Fruit fly (Drosophila melanogaster): ENCODE measurements around the gene CG31251.

CG31251 gene

DNA sequence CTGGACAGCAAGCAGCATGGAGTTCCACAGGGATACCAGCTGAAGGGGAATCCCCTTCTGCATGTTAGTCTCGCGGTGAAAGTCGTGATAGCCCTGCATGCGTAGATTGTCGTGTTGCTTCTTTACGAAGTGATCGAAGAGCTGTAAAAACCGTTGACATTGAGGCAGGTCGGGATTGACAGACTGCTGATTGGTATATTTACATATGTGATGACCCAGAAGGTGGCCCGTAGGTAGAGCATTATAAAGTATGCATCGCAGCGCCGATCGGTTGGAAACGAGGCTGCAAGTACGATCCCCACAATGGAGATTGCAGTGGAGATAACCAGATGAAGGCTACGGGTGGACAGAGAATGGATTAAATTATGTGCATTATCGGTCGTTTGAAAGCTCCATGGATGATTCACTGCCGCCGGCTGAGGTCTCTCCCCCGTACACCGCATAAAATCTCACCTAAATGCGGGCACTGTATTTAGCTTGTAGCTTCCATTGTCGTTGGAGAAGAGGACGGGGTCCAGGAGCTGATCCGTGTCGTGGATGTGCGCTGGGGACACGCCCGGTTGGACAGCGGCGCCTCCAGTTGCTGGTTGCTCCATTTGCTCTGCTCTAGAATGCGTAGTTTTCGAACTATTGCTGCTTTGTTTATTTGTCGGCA lies 14.4 kb downstream of the CG31251 start (continued):
- 0 out of 2 replicates have a peak, but pooled peaks have one; percentile 17 for TF ChIP-seq chm (GFP tag; IDR thresholded peaks at IDR 0.05)
- TF ChIP-seq Chrac-16 (GFP tag; optimal IDR thresholded peaks at IDR 0.05) = no peak
- TF ChIP-seq Side (GFP tag; optimal IDR thresholded peaks at IDR 0.05) = no peak
- TF ChIP-seq CG17829 (tag; optimal IDR thresholded peaks at IDR 0.05) = no peak
- no peak for TF ChIP-seq CG1024 (GFP tag; IDR thresholded peaks at IDR 0.05)
- TF ChIP-seq Fer2 (tag; optimal IDR thresholded peaks at IDR 0.05) = no peak
- no peak for TF ChIP-seq CG4282 (GFP tag; optimal IDR thresholded peaks at IDR 0.05)
- TF ChIP-seq gce (GFP tag; IDR thresholded peaks at IDR 0.05) = no peak
- no peak for TF ChIP-seq CG11695 (GFP tag; IDR thresholded peaks at IDR 0.05)
- TF ChIP-seq CG1792 (GFP tag; optimal IDR thresholded peaks at IDR 0.05) = no peak
- no peak for TF ChIP-seq CG13775 (GFP tag; optimal IDR thresholded peaks at IDR 0.05)
- no peak for TF ChIP-seq CG1602 (GFP tag; optimal IDR thresholded peaks at IDR 0.05)
- TF ChIP-seq Sin3A (optimal IDR thresholded peaks at IDR 0.05) = peak; percentile 36
- no peak for TF ChIP-seq Trl (optimal IDR thresholded peaks at IDR 0.05)
- TF ChIP-seq Trl (GFP tag; optimal IDR thresholded peaks at IDR 0.05) = no peak
- no peak for TF ChIP-seq dysf (GFP tag; IDR thresholded peaks at IDR 0.05)
- TF ChIP-seq CG9797 (GFP tag; optimal IDR thresholded peaks at IDR 0.05) = no peak
- TF ChIP-seq Bgb (GFP tag; IDR thresholded peaks at IDR 0.05; ENCODE audit: partially characterized antibody) = peak; percentile 51; the same call in 1 of the 2 replicates
- no peak for TF ChIP-seq ap (GFP tag; IDR thresholded peaks at IDR 0.05)
- TF ChIP-seq wdn (GFP tag; IDR thresholded peaks at IDR 0.05) = 0 out of 2 replicates have a peak, but pooled peaks have one; percentile 13
- no peak for TF ChIP-seq CG30403 (GFP tag; optimal IDR thresholded peaks at IDR 0.05)
- no peak for TF ChIP-seq bowl (GFP tag; IDR thresholded peaks at IDR 0.05)
- no peak for TF ChIP-seq Mrtf (GFP tag; IDR thresholded peaks at IDR 0.05)
- 0 out of 3 replicates have a peak, but pooled peaks have one; percentile 13 for TF ChIP-seq zfh1 (GFP tag; IDR thresholded peaks at IDR 0.05)
- no peak for TF ChIP-seq Dad (GFP tag; optimal IDR thresholded peaks at IDR 0.05)
- no peak for TF ChIP-seq ara (GFP tag; IDR thresholded peaks at IDR 0.05)
- TF ChIP-seq C15 (GFP tag; IDR thresholded peaks at IDR 0.05) = no peak
- TF ChIP-seq salm (tag; optimal IDR thresholded peaks at IDR 0.05) = no peak
- no peak for TF ChIP-seq stwl (tag; optimal IDR thresholded peaks at IDR 0.05)
- no peak for TF ChIP-seq psq (GFP tag; optimal IDR thresholded peaks at IDR 0.05)
- no peak for TF ChIP-seq maf-S (GFP tag; optimal IDR thresholded peaks at IDR 0.05)
- peak; percentile 41; the same call in 1 of the 2 replicates for TF ChIP-seq crol (GFP tag; IDR thresholded peaks at IDR 0.05)
- TF ChIP-seq Sry-δ (GFP tag; optimal IDR thresholded peaks at IDR 0.05) = no peak
- peak; percentile 6; the same call in 1 of the 2 replicates for TF ChIP-seq Xrp1 (GFP tag; IDR thresholded peaks at IDR 0.05)
- TF ChIP-seq sna (GFP tag; IDR thresholded peaks at IDR 0.05; ENCODE audit: partially characterized antibody) = peak; percentile 50; the same call in 1 of the 2 replicates
- no peak for TF ChIP-seq CG8478 (optimal IDR thresholded peaks at IDR 0.05)
- TF ChIP-seq CG11085 (GFP tag; IDR thresholded peaks at IDR 0.05) = no peak
- TF ChIP-seq cad (GFP tag; optimal IDR thresholded peaks at IDR 0.05) = no peak
- TF ChIP-seq CG11093 (GFP tag; IDR thresholded peaks at IDR 0.05) = no peak
- TF ChIP-seq gro (GFP tag; optimal IDR thresholded peaks at IDR 0.05) = no peak
- no peak; the same call in 1 of the 2 replicates for TF ChIP-seq Scr (GFP tag; IDR thresholded peaks at IDR 0.05; ENCODE audit: partially characterized antibody)
- TF ChIP-seq CG14014 (GFP tag; IDR thresholded peaks at IDR 0.05) = no peak
- TF ChIP-seq CG12155 (GFP tag; optimal IDR thresholded peaks at IDR 0.05) = no peak
- TF ChIP-seq dmrt99B (tag; optimal IDR thresholded peaks at IDR 0.05) = no peak
- no peak for TF ChIP-seq Dref (GFP tag; IDR thresholded peaks at IDR 0.05)
- TF ChIP-seq grau (tag; optimal IDR thresholded peaks at IDR 0.05) = no peak
- no peak for TF ChIP-seq CG13624 (GFP tag; optimal IDR thresholded peaks at IDR 0.05)
- no peak for TF ChIP-seq CG34224 (GFP tag; IDR thresholded peaks at IDR 0.05; ENCODE audit: partially characterized antibody)
- peak; percentile 78 for TF ChIP-seq kay (GFP tag; optimal IDR thresholded peaks at IDR 0.05)
- TF ChIP-seq CG17568 (GFP tag; optimal IDR thresholded peaks at IDR 0.05) = no peak
- TF ChIP-seq fd64A (GFP tag; optimal IDR thresholded peaks at IDR 0.05) = no peak
- no peak for TF ChIP-seq CG18764 (GFP tag; optimal IDR thresholded peaks at IDR 0.05)
- no peak for TF ChIP-seq CG11560 (tag; IDR thresholded peaks at IDR 0.05)
